Worm (Caenorhabditis elegans) whole organism, L4 larva: ENCODE results near the gene kle-2.

Experiments
- F37D6.2 ChIP-seq: sonication (generic microtip); optimal IDR thresholded peaks from 2 replicates; lab custom pipeline; 2016; ENCODE audit warnings: mild to moderate bottlenecking, missing genetic modification characterization, missing compliant biosample characterization
- F49E8.2 ChIP-seq: sonication (generic microtip); optimal IDR thresholded peaks from 2 replicates; lab custom pipeline; 2016; ENCODE audit warnings: missing compliant biosample characterization, mild to moderate bottlenecking, missing genetic modification characterization, borderline replicate concordance
- R02D3.7 ChIP-seq: fragments of 150-350 bp; sonication (generic microtip); optimal IDR thresholded peaks from 3 replicates; lab custom pipeline; 2014; ENCODE audit warnings: missing biosample characterization, missing genetic modification characterization
- T26A8.4 ChIP-seq: fragments of 200-800 bp; sonication (Bioruptor generic); IDR thresholded peaks from 2 replicates; pipeline ENCODE4 v1.3.6; 2022; ENCODE audit warnings: missing genetic modification characterization, missing compliant biosample characterization
- Y105C5A.15 ChIP-seq: fragments of 200-800 bp; sonication (Bioruptor generic); IDR thresholded peaks from 2 replicates; pipeline ENCODE4 v1.3.6; 2022; ENCODE audit warnings: missing genetic modification characterization, missing compliant biosample characterization
- ZK337.2 ChIP-seq: fragments of 200-800 bp; sonication (Bioruptor generic); IDR thresholded peaks from 2 replicates; pipeline ENCODE4 v1.3.6; 2022; ENCODE audit warnings: missing genetic modification reagents, missing genetic modification characterization, missing compliant biosample characterization
- aha-1 ChIP-seq: fragments of 150-350 bp; peaks from one replicate; lab custom pipeline; 2014; ENCODE audit warnings: missing biosample characterization, missing genetic modification characterization
- arid-1 ChIP-seq: fragments of 200-800 bp; sonication (Bioruptor generic); conservative IDR thresholded peaks from 2 replicates; pipeline ENCODE4 v1.3.6; 2022; ENCODE audit warnings: missing genetic modification reagents, missing genetic modification characterization, missing compliant biosample characterization
- attf-4 ChIP-seq: sonication (generic microtip); optimal IDR thresholded peaks from 3 replicates; lab custom pipeline; 2017; ENCODE audit warnings: missing biosample characterization, missing genetic modification characterization
- ceh-20 ChIP-seq: fragments of 200-800 bp; sonication (Bioruptor generic); IDR thresholded peaks from 2 replicates; pipeline ENCODE4 v1.3.6; 2022; ENCODE audit warnings: missing genetic modification reagents, missing genetic modification characterization, missing compliant biosample characterization
- ceh-28 ChIP-seq: fragments of 150-350 bp; optimal IDR thresholded peaks from 2 replicates; lab custom pipeline; 2014; ENCODE audit warnings: missing biosample characterization, missing genetic modification reagents, missing genetic modification characterization
- cey-2 ChIP-seq: sonication (generic microtip); optimal IDR thresholded peaks from 3 replicates; lab custom pipeline; 2017; ENCODE audit warnings: missing genetic modification characterization, mild to moderate bottlenecking, missing compliant biosample characterization, antibody characterized with exemption, borderline replicate concordance; ENCODE audit not compliant: insufficient read depth
- daf-12 ChIP-seq: fragments of 150-350 bp; optimal IDR thresholded peaks from 2 replicates; lab custom pipeline; 2014; ENCODE audit warnings: missing biosample characterization, missing genetic modification reagents, missing genetic modification characterization
- daf-19 ChIP-seq: fragments of 200-800 bp; sonication (Bioruptor generic); conservative IDR thresholded peaks from 2 replicates; pipeline ENCODE4 v1.3.6; 2022; ENCODE audit warnings: missing genetic modification characterization, missing compliant biosample characterization
- dmd-6 ChIP-seq: fragments of 200-800 bp; sonication (Bioruptor generic); IDR thresholded peaks from 2 replicates; pipeline ENCODE4 v1.3.6; 2022; ENCODE audit warnings: missing genetic modification reagents, missing genetic modification characterization, missing compliant biosample characterization
- dmd-9 ChIP-seq: fragments of 200-800 bp; sonication (Bioruptor generic); IDR thresholded peaks from 2 replicates; pipeline ENCODE4 v1.3.6; 2022; ENCODE audit warnings: missing genetic modification reagents, missing genetic modification characterization, missing compliant biosample characterization
- dve-1 ChIP-seq: sonication (generic microtip); optimal IDR thresholded peaks from 2 replicates; lab custom pipeline; 2017; ENCODE audit warnings: antibody characterized with exemption, mild to moderate bottlenecking, missing genetic modification characterization, missing compliant biosample characterization; ENCODE audit not compliant: insufficient read depth
- fos-1 ChIP-seq: fragments of 150-350 bp; optimal IDR thresholded peaks from 2 replicates; lab custom pipeline; 2014; ENCODE audit warnings: missing biosample characterization, missing genetic modification characterization
- gei-8 ChIP-seq: fragments of 200-800 bp; sonication (Bioruptor generic); optimal IDR thresholded peaks from 2 replicates; lab custom pipeline; 2018; ENCODE audit warnings: mild to moderate bottlenecking, missing genetic modification characterization, missing compliant biosample characterization
- hlh-11 ChIP-seq: fragments of 200-800 bp; sonication (Bioruptor generic); optimal IDR thresholded peaks from 2 replicates; lab custom pipeline; 2018; ENCODE audit warnings: mild to moderate bottlenecking, missing genetic modification characterization, missing compliant biosample characterization
- hlh-30 ChIP-seq: sonication (generic microtip); optimal IDR thresholded peaks from 2 replicates; lab custom pipeline; 2017; ENCODE audit warnings: antibody characterized with exemption, mild to moderate bottlenecking, missing genetic modification characterization, missing compliant biosample characterization; ENCODE audit not compliant: insufficient read depth
- hmg-1.1 ChIP-seq: fragments of 200-800 bp; sonication (Bioruptor generic); IDR thresholded peaks from 2 replicates; pipeline ENCODE4 v1.3.6; 2022; ENCODE audit warnings: missing genetic modification reagents, missing genetic modification characterization, missing compliant biosample characterization
- lin-1 ChIP-seq: fragments of 200-800 bp; sonication (Bioruptor generic); IDR thresholded peaks from 2 replicates; pipeline ENCODE4 v1.3.6; 2022; ENCODE audit warnings: missing genetic modification reagents, missing genetic modification characterization, missing compliant biosample characterization
- lin-13 ChIP-seq: fragments of 150-350 bp; optimal IDR thresholded peaks from 2 replicates; lab custom pipeline; 2014; ENCODE audit warnings: missing biosample characterization, missing genetic modification reagents, missing genetic modification characterization
- lir-3 ChIP-seq: sonication (generic microtip); optimal IDR thresholded peaks from 2 replicates; lab custom pipeline; 2016; ENCODE audit warnings: mild to moderate bottlenecking, missing genetic modification characterization, missing compliant biosample characterization
- madf-5 ChIP-seq, 2 experiments: fragments of 200-800 bp; sonication (Bioruptor generic); IDR thresholded peaks; 2 replicates each; pipeline ENCODE4 v1.3.6; 2022; ENCODE audit warnings: missing compliant biosample characterization in 2 of 2, missing genetic modification characterization in 2 of 2
- mdl-1 ChIP-seq, 2 experiments: fragments of 150-350 bp in 1 of 2; sonication (generic microtip) in 1 of 2; optimal IDR thresholded peaks; 2 replicates each; lab custom pipeline; 2014 to 2017; ENCODE audit warnings: missing biosample characterization in 2 of 2, missing genetic modification characterization in 2 of 2
- mdt-29 ChIP-seq: fragments of 200-800 bp; sonication (Bioruptor generic); IDR thresholded peaks from 2 replicates; pipeline ENCODE4 v1.3.6; 2022; ENCODE audit warnings: missing genetic modification reagents, missing genetic modification characterization, missing compliant biosample characterization
- mep-1 ChIP-seq: fragments of 150-350 bp; sonication (generic microtip); optimal IDR thresholded peaks from 3 replicates; lab custom pipeline; 2014; ENCODE audit warnings: missing biosample characterization, missing genetic modification characterization
- mxl-2 ChIP-seq: fragments of 200-800 bp; sonication (Bioruptor generic); conservative IDR thresholded peaks from 2 replicates; pipeline ENCODE4 v1.3.6; 2022; ENCODE audit warnings: missing genetic modification reagents, missing genetic modification characterization, missing compliant biosample characterization
- nhr-11 ChIP-seq: fragments of 150-350 bp; optimal IDR thresholded peaks from 2 replicates; lab custom pipeline; 2014; ENCODE audit warnings: missing biosample characterization, missing genetic modification characterization
- nhr-237 ChIP-seq: sonication (generic microtip); optimal IDR thresholded peaks from 2 replicates; lab custom pipeline; 2017; ENCODE audit warnings: missing biosample characterization, missing genetic modification characterization
- nhr-25 ChIP-seq: sonication (generic microtip); optimal IDR thresholded peaks from 2 replicates; lab custom pipeline; 2017; ENCODE audit warnings: missing genetic modification characterization, mild to moderate bottlenecking, missing compliant biosample characterization, antibody characterized with exemption, moderate library complexity, borderline replicate concordance; ENCODE audit not compliant: insufficient read depth
- nhr-28 ChIP-seq: fragments of 150-350 bp; optimal IDR thresholded peaks from 2 replicates; lab custom pipeline; 2014; ENCODE audit warnings: missing biosample characterization, missing genetic modification characterization
- nhr-41 ChIP-seq: fragments of 200-800 bp; sonication (Bioruptor generic); IDR thresholded peaks from 2 replicates; pipeline ENCODE4 v1.3.6; 2022; ENCODE audit warnings: missing genetic modification reagents, missing genetic modification characterization, missing compliant biosample characterization
- nhr-76 ChIP-seq: fragments of 150-350 bp; optimal IDR thresholded peaks from 2 replicates; lab custom pipeline; 2014; ENCODE audit warnings: missing biosample characterization, missing genetic modification characterization
- nhr-77 ChIP-seq: fragments of 150-350 bp; optimal IDR thresholded peaks from 2 replicates; lab custom pipeline; 2014; ENCODE audit warnings: missing biosample characterization, missing genetic modification characterization
- pha-4 ChIP-seq, 2 experiments: fragments of 150-350 bp in 1 of 2; fragments of 200-800 bp in 1 of 2; sonication (Bioruptor generic) in 1 of 2; IDR thresholded peaks in 1 of 2; optimal IDR thresholded peaks in 1 of 2; 2 replicates each; pipeline versions ENCODE4 v1.3.6 to Lab custom; 2014 to 2022; ENCODE audit warnings: missing genetic modification characterization in 2 of 2, missing genetic modification reagents in 2 of 2, missing biosample characterization in 1 of 2, missing compliant biosample characterization in 1 of 2
- php-3 ChIP-seq: fragments of 200-800 bp; sonication (Bioruptor generic); IDR thresholded peaks from 2 replicates; pipeline ENCODE4 v1.3.6; 2022; ENCODE audit warnings: missing genetic modification reagents, missing genetic modification characterization, missing compliant biosample characterization
- sdz-12 ChIP-seq: fragments of 200-800 bp; sonication (Bioruptor generic); optimal IDR thresholded peaks from 2 replicates; lab custom pipeline; 2018; ENCODE audit warnings: mild to moderate bottlenecking, missing genetic modification characterization, missing compliant biosample characterization
- set-16 ChIP-seq: fragments of 200-800 bp; sonication (Bioruptor generic); IDR thresholded peaks from 2 replicates; pipeline ENCODE4 v1.3.6; 2022; ENCODE audit warnings: missing genetic modification reagents, missing genetic modification characterization, missing compliant biosample characterization
- skn-1 ChIP-seq: fragments of 150-350 bp; optimal IDR thresholded peaks from 2 replicates; lab custom pipeline; 2014; ENCODE audit warnings: missing biosample characterization, missing genetic modification characterization
- snpc-4 ChIP-seq: fragments of 150-350 bp; optimal IDR thresholded peaks from 2 replicates; lab custom pipeline; 2014; ENCODE audit warnings: missing biosample characterization, missing genetic modification characterization
- spr-1 ChIP-seq: sonication (generic microtip); optimal IDR thresholded peaks from 2 replicates; lab custom pipeline; 2016; ENCODE audit warnings: mild to moderate bottlenecking, missing genetic modification characterization, missing compliant biosample characterization
- spr-3 ChIP-seq: fragments of 200-800 bp; sonication (Bioruptor generic); optimal IDR thresholded peaks from 2 replicates; lab custom pipeline; 2018; ENCODE audit warnings: mild to moderate bottlenecking, missing genetic modification characterization, missing compliant biosample characterization
- unc-130 ChIP-seq: sonication (generic microtip); optimal IDR thresholded peaks from 2 replicates; lab custom pipeline; 2016; ENCODE audit warnings: missing genetic modification reagents, missing genetic modification characterization, missing compliant biosample characterization
- unc-39 ChIP-seq: sonication (generic microtip); optimal IDR thresholded peaks from 2 replicates; lab custom pipeline; 2017; ENCODE audit warnings: missing biosample characterization, missing genetic modification characterization
- vab-7 ChIP-seq: fragments of 200-800 bp; sonication (Bioruptor generic); IDR thresholded peaks from 2 replicates; pipeline ENCODE4 v1.3.6; 2022; ENCODE audit warnings: missing genetic modification reagents, missing genetic modification characterization, missing compliant biosample characterization
- zip-11 ChIP-seq: fragments of 200-800 bp; sonication (Bioruptor generic); IDR thresholded peaks from 2 replicates; pipeline ENCODE4 v1.3.6; 2022; ENCODE audit warnings: missing genetic modification characterization, missing compliant biosample characterization

kle-2 gene

DNA sequence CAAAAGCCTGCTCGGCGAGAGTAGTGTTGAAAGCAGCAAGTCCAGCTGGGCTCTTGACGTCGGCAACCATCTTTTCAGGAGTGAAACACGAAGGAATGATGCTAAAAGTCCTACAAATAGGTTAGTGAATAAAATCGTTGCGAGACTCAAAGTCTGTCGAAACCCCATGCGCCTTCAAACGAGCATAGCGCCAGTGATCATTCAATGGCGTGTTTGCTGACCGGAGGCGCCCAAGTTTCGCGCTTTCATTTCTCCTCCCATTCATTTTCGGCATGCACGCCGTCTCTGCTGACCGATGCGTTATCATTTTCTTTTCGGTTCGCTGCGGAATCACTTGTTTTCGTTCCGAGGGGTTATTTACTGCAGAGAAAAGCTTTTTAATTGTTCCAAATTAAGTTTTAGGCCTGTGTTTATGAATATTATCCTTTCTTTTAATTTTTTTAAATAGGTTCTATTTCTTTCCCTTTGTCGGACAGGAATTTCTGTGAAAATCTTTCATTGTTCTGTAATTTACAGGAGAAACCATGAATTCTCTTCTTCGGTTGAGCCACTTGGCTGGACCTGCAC lies 31.8 kb downstream of the kle-2 start, which contains the start of the genes eef-1B.1 and aco-2 (continued):
- peak; percentile 95 for TF ChIP-seq hlh-11 (tag; lab: Kevin White, UChicago)
- no peak for TF ChIP-seq snpc-4 (tag; lab: Kevin White, UChicago)
- TF ChIP-seq F37D6.2 (tag; lab: Kevin White, UChicago): peak; percentile 81
- TF ChIP-seq arid-1 (GFP tag; lab: Robert Waterston, UW): peak; percentile 26; the same call in 1 of the 2 replicates
- no peak for TF ChIP-seq ceh-28 (tag; lab: Kevin White, UChicago)
- TF ChIP-seq R02D3.7: no peak
- no peak for TF ChIP-seq nhr-237 (tag; lab: Kevin White, UChicago)
- peak; percentile 90 for TF ChIP-seq nhr-77
- peak; percentile 13 for TF ChIP-seq unc-130 (GFP tag; lab: Kevin White, UChicago)
- no peak for TF ChIP-seq Y105C5A.15 (GFP tag; lab: Robert Waterston, UW)
- TF ChIP-seq ZK337.2: no peak
- TF ChIP-seq nhr-25 (tag; lab: Kevin White, UChicago): peak; percentile 73
- TF ChIP-seq mdl-1 (tag; optimal IDR thresholded peaks at IDR 0.05; lab: Kevin White, UChicago): peak in 1 of 2 experiments; percentile 78
- TF ChIP-seq cey-2 (tag; lab: Kevin White, UChicago): no peak
- no peak for TF ChIP-seq sdz-12 (GFP tag; lab: Kevin White, UChicago)
- TF ChIP-seq madf-5 (GFP tag; IDR thresholded peaks at IDR 0.05; lab: Robert Waterston, UW): no peak
- no peak for TF ChIP-seq zip-11
- no peak for TF ChIP-seq unc-39 (tag; lab: Kevin White, UChicago)
- TF ChIP-seq pha-4 (GFP tag; IDR thresholded peaks at IDR 0.05; lab: Robert Waterston, UW): peak; percentile 64; the same call in 1 of the 2 replicates
- TF ChIP-seq pha-4 (tag; optimal IDR thresholded peaks at IDR 0.05; lab: Kevin White, UChicago): no peak
- TF ChIP-seq aha-1 (tag; lab: Kevin White, UChicago): peak; percentile 99
- TF ChIP-seq dmd-6: peak; percentile 86
- 0 out of 2 replicates have a peak, but pooled peaks have one; percentile 7 for TF ChIP-seq vab-7 (GFP tag; lab: Robert Waterston, UW)
- TF ChIP-seq hlh-30 (tag; lab: Kevin White, UChicago): peak; percentile 92
- no peak; the same call in 1 of the 2 replicates for TF ChIP-seq set-16 (GFP tag; lab: Robert Waterston, UW)
- no peak for TF ChIP-seq nhr-76
- peak; percentile 42; the same call in 1 of the 2 replicates for TF ChIP-seq php-3 (GFP tag; lab: Robert Waterston, UW)
- TF ChIP-seq hmg-1.1 (GFP tag; lab: Robert Waterston, UW): peak; percentile 89
- no peak for TF ChIP-seq attf-4 (tag; lab: Kevin White, UChicago)
- no peak for TF ChIP-seq skn-1 (tag; lab: Kevin White, UChicago)
- 0 out of 2 replicates have a peak, but pooled peaks have one; percentile 50 for TF ChIP-seq dmd-9 (GFP tag; lab: Robert Waterston, UW)
- no peak for TF ChIP-seq gei-8 (GFP tag; lab: Kevin White, UChicago)
- TF ChIP-seq dve-1 (tag; lab: Kevin White, UChicago): peak; percentile 94
- TF ChIP-seq F49E8.2 (tag; lab: Kevin White, UChicago): peak; percentile 24
- TF ChIP-seq nhr-11 (tag; lab: Kevin White, UChicago): peak; percentile 88
- 0 out of 2 replicates have a peak, but pooled peaks have one; percentile 39 for TF ChIP-seq mdt-29
- peak; percentile 92 for TF ChIP-seq lin-13
- TF ChIP-seq spr-3 (GFP tag; lab: Kevin White, UChicago): no peak
- TF ChIP-seq lin-1 (GFP tag; lab: Robert Waterston, UW): peak; percentile 33; the same call in 1 of the 2 replicates
- no peak for TF ChIP-seq nhr-41 (GFP tag; lab: Robert Waterston, UW)
- TF ChIP-seq daf-19 (GFP tag; lab: Robert Waterston, UW): no peak
- TF ChIP-seq nhr-28 (tag; lab: Kevin White, UChicago): peak; percentile 84
- TF ChIP-seq fos-1 (tag; lab: Kevin White, UChicago): no peak
- TF ChIP-seq daf-12 (tag; lab: Kevin White, UChicago): no peak
- TF ChIP-seq mep-1 (tag; lab: Kevin White, UChicago): peak; percentile 93
- peak; percentile 91 for TF ChIP-seq T26A8.4
- TF ChIP-seq mxl-2: peak; percentile 71
- peak; percentile 72 for TF ChIP-seq spr-1 (tag; lab: Kevin White, UChicago)
- no peak for TF ChIP-seq lir-3 (tag; lab: Kevin White, UChicago)
- peak; percentile 78 for TF ChIP-seq ceh-20
